Worm (Caenorhabditis elegans): ENCODE data around the gene Y39H10B.2.

- no peak for TF ChIP-seq tra-4 (tag; optimal IDR thresholded peaks at IDR 0.05)
- no peak for TF ChIP-seq tbx-37 (GFP tag; conservative IDR thresholded peaks at IDR 0.05)
- no peak for TF ChIP-seq aly-1 (tag; optimal IDR thresholded peaks at IDR 0.05)
These were observed 43.0 kb downstream of the Y39H10B.2 start for ce11 chrV:3711544-3711943.
